Fruit fly (Drosophila melanogaster): ENCODE results near the gene lds.
A peak's percentile ranks its signal among the peaks of the same experiment; 100 is the strongest.

dm6 chr3R:7913139-7913538 lies 7.1 kb upstream of the lds start, which contains the start of gene Rfk:
- TF ChIP-seq Crg-1 (GFP tag; optimal IDR thresholded peaks at IDR 0.05) (peak; percentile 33), CG11617 (GFP tag; optimal IDR thresholded peaks at IDR 0.05) (peak; percentile 26), CG33017 (tag; optimal IDR thresholded peaks at IDR 0.05) (no peak), kay (GFP tag; ENCODE audit: borderline replicate concordance) (no peak), cnc (optimal IDR thresholded peaks at IDR 0.05) (no peak)
